Worm (Caenorhabditis elegans): ENCODE data around the gene JC8.16.

The JC8.16 gene

DNA sequence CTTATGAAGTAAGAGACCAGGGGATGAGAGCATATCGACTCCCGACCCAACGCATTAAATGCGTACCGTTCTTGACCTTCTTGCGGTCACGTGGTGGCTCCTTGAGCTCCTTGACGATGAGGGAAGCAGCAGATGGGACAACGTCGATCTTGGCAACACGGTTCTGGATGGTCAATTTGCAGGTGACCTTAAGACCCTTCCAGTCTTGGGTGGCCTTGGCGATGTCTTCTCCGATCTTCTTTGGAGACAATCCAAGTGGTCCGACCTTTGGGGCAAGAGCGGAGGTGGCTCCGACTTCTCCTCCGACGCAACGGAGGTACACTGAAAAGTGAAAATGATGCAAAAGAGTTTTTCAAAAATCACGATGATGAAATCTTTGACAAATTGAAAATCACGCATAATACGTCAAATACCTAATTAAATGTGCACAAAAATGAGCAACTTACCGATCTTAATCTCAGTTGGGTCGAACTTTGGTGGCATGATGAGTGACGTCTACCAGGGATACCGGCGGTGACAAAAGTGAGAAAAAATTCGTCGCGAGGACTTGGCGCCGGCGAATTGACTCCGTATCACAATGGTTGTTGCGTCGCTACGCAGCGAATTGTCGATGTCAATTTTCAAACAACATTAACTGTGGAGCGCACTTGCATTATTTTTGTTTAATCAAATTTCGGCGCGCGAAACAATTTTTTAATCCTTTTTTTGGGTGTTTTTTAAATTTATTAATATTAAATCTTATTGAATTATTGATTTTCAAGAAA lies 18.7 kb upstream of the JC8.16 start, which contains the start of gene rpl-12 (continued):
- peak; percentile 98 for TF ChIP-seq nhr-43 (tag; optimal IDR thresholded peaks at IDR 0.05; ENCODE audit: poor library complexity, severe bottlenecking)
- peak; percentile 100 for TF ChIP-seq nhr-23 (tag; optimal IDR thresholded peaks at IDR 0.05)
- no peak for TF ChIP-seq unc-39 (tag; optimal IDR thresholded peaks at IDR 0.05)
- peak; percentile 9 for TF ChIP-seq mdl-1 (tag; optimal IDR thresholded peaks at IDR 0.05)
- TF ChIP-seq pqm-1 (tag; optimal IDR thresholded peaks at IDR 0.05): peak; percentile 90
- peak; percentile 74 for TF ChIP-seq ZK546.5 (tag; optimal IDR thresholded peaks at IDR 0.05)
- TF ChIP-seq daf-12 (tag; optimal IDR thresholded peaks at IDR 0.05): peak; percentile 37
- no peak for TF ChIP-seq ceh-9 (tag; optimal IDR thresholded peaks at IDR 0.05)
- peak; percentile 90 for TF ChIP-seq ztf-4 (tag; optimal IDR thresholded peaks at IDR 0.05)
- peak; percentile 99 for TF ChIP-seq egl-5 (tag; optimal IDR thresholded peaks at IDR 0.05)
- peak; percentile 79 for TF ChIP-seq nhr-28 (tag; optimal IDR thresholded peaks at IDR 0.05)
- TF ChIP-seq snpc-4 (tag; optimal IDR thresholded peaks at IDR 0.05): peak; percentile 95
- no peak for TF ChIP-seq mml-1 (tag; optimal IDR thresholded peaks at IDR 0.05)
- TF ChIP-seq ceh-16 (tag; optimal IDR thresholded peaks at IDR 0.05): peak; percentile 47
- peak; percentile 86 for TF ChIP-seq elt-1 (tag; optimal IDR thresholded peaks at IDR 0.05)
- no peak for TF ChIP-seq nhr-237 (tag; optimal IDR thresholded peaks at IDR 0.05)

DNA sequence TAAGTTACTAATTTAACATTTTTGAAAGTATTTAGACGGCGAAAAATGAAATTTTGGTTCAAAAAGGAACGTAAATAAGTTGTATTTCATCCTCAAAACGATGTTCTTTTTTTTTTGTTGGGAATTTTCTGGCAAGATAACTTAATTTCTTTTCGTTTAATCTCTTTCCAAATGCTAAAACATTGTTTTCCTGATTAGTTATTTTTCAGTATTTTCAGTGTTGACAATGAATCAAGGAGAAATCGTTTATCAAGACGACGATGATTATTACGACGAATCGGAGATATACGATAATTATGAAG lies 18.2 kb upstream of the JC8.16 start, which contains the start of gene lin-54:
TSS of gene lin-54 (plus strand) at position 203 of the 302 bp plus-strand sequence.
- TF ChIP-seq egl-5 (tag; optimal IDR thresholded peaks at IDR 0.05): no peak
- TF ChIP-seq eor-1 (tag; optimal IDR thresholded peaks at IDR 0.05): peak in 1 of 2 experiments; percentile 5

DNA sequence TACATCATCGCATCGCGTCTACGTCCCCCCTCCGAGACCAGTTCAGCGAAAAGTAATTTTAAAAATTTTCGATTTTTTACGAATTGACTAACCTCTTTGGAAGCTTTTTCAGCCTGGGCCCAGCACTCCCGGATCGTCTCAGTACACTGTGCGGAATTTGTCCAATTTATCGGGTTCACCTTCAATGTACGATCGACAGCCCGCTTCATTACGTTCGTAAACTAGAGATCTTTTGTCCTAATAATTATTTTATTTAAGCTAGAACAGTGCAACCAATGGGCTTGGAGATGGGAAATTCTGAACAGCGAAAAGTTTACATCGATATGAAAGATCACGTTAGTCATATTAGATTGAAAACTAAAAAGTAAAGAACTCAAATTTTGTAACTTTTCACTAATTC lies 17.6 kb upstream of the JC8.16 start:
- TF ChIP-seq unc-62 (GFP tag; optimal IDR thresholded peaks at IDR 0.05): no peak
- no peak for TF ChIP-seq ztf-11 (tag; optimal IDR thresholded peaks at IDR 0.05)
- no peak for TF ChIP-seq mdl-1 (tag; optimal IDR thresholded peaks at IDR 0.05)
- TF ChIP-seq fkh-10 (GFP tag; optimal IDR thresholded peaks at IDR 0.05): no peak
- TF ChIP-seq nhr-76 (tag; optimal IDR thresholded peaks at IDR 0.05): no peak
- no peak for TF ChIP-seq mml-1 (tag; optimal IDR thresholded peaks at IDR 0.05)

DNA sequence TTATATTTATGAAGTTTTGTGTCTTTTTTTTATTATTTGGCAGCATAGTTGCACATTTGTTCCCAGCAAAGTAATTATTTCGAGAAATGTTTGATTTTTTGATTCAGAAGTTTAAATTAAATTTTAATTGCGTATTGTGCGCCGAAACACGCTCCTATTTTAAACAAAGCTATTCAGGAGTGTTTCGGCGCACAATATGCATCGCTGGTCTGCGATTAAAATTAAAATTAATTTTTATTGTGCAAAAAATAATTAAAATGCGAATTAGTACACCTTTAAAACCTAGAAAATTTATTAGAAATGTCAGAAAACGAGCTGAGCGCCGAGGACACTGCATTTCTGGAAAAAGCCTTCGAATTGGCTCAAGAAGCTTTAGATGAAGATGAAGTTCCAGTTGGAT lies 15.6 kb upstream of the JC8.16 start, which contains the start of gene JC8.4:
TSS of gene JC8.4 (plus strand) at position 301 of the 400 bp plus-strand sequence.
- TF ChIP-seq skn-1 (tag; optimal IDR thresholded peaks at IDR 0.05): no peak
- TF ChIP-seq pha-4 (tag; optimal IDR thresholded peaks at IDR 0.05): no peak
- TF ChIP-seq nhr-43 (tag; optimal IDR thresholded peaks at IDR 0.05; ENCODE audit: poor library complexity, severe bottlenecking): no peak
- TF ChIP-seq fos-1 (tag; optimal IDR thresholded peaks at IDR 0.05): no peak
- TF ChIP-seq nhr-23 (tag; optimal IDR thresholded peaks at IDR 0.05): no peak
- no peak for TF ChIP-seq zag-1 (tag; optimal IDR thresholded peaks at IDR 0.05)
- no peak for TF ChIP-seq R02D3.7 (tag; optimal IDR thresholded peaks at IDR 0.05)
- no peak for TF ChIP-seq mdl-1 (tag; optimal IDR thresholded peaks at IDR 0.05)
- TF ChIP-seq nhr-28 (tag; optimal IDR thresholded peaks at IDR 0.05): no peak
- TF ChIP-seq ama-1 (optimal IDR thresholded peaks at IDR 0.05): no peak
- no peak for TF ChIP-seq nhr-11 (tag; optimal IDR thresholded peaks at IDR 0.05)
- TF ChIP-seq nhr-12 (tag; optimal IDR thresholded peaks at IDR 0.05): no peak
- no peak for TF ChIP-seq aly-2 (tag; optimal IDR thresholded peaks at IDR 0.05)
- TF ChIP-seq fkh-2 (tag; optimal IDR thresholded peaks at IDR 0.05): no peak
- no peak for TF ChIP-seq ceh-9 (tag; optimal IDR thresholded peaks at IDR 0.05)

DNA sequence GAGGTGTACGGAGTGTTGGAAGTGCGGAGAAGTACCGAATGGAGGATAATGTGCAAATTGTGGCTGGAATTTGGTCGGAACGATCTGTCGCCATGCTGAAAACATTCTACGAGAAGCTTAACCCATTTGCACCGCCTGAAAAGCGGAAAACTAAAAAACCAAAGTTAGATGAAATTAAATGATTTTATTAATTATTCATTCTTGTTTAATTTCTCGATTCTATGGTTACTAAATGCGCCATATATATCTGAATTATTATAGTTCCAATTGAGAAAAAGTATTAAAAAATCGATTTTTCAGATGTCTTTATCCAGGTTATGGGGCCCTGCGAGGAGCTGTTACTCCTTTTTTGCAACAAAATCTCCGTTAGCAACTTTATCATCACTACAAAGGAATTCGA lies 14.9 kb upstream of the JC8.16 start, which contains the start of gene cox-11:
TSS of gene cox-11 (plus strand) at position 301 of the 400 bp plus-strand sequence.
- TF ChIP-seq elt-3 (tag; optimal IDR thresholded peaks at IDR 0.05) (no peak), aly-2 (tag; optimal IDR thresholded peaks at IDR 0.05) (no peak), nhr-76 (tag; optimal IDR thresholded peaks at IDR 0.05) (no peak)

DNA sequence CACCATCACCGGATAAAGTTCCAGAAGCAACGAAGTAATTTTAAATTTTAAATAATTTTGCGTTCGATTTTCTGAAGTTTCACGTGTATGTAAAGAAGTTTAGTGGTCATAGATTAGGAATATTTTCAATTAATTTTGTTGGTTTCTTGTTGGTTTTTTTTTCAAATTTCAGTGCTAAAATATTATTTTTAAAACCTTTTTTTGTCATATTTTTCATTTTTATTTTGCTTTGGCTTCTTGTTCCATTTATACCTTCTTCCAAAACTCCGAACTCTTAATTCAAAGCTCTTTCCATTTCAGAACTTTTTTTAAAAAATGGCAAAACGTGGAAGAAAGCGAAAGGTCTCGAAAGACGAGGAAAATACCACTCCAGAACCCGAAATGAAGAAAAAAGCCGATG lies 12.0 kb upstream of the JC8.16 start, which contains the start of gene JC8.7:
TSS of gene JC8.7 (plus strand) at position 301 of the 400 bp plus-strand sequence.
- no peak for TF ChIP-seq elt-3 (tag; optimal IDR thresholded peaks at IDR 0.05)
- TF ChIP-seq nhr-23 (tag; optimal IDR thresholded peaks at IDR 0.05): no peak
- no peak for TF ChIP-seq mdl-1 (tag; optimal IDR thresholded peaks at IDR 0.05)
- TF ChIP-seq ztf-11 (tag; optimal IDR thresholded peaks at IDR 0.05): no peak
- TF ChIP-seq snpc-4 (tag; optimal IDR thresholded peaks at IDR 0.05): no peak
- TF ChIP-seq aly-2 (tag; optimal IDR thresholded peaks at IDR 0.05): no peak
- TF ChIP-seq ZK546.5 (tag; optimal IDR thresholded peaks at IDR 0.05): no peak
- TF ChIP-seq jun-1 (tag; optimal IDR thresholded peaks at IDR 0.05): no peak
- TF ChIP-seq fkh-2 (tag; optimal IDR thresholded peaks at IDR 0.05): no peak
- TF ChIP-seq ztf-4 (tag; optimal IDR thresholded peaks at IDR 0.05): no peak
- no peak for TF ChIP-seq pha-4 (tag; optimal IDR thresholded peaks at IDR 0.05)
- TF ChIP-seq ceh-16 (tag; optimal IDR thresholded peaks at IDR 0.05): no peak
- TF ChIP-seq lin-15B (tag; optimal IDR thresholded peaks at IDR 0.05): no peak
- TF ChIP-seq pqm-1 (tag; optimal IDR thresholded peaks at IDR 0.05): no peak
- TF ChIP-seq ceh-82 (tag; optimal IDR thresholded peaks at IDR 0.05): no peak
- no peak for TF ChIP-seq nhr-12 (tag; optimal IDR thresholded peaks at IDR 0.05)
- TF ChIP-seq daf-12 (tag; optimal IDR thresholded peaks at IDR 0.05): no peak
- TF ChIP-seq eor-1 (tag; optimal IDR thresholded peaks at IDR 0.05): no peak
- no peak for TF ChIP-seq mml-1 (tag; optimal IDR thresholded peaks at IDR 0.05)
